Worm (Caenorhabditis elegans): Measurements from ENCODE around the gene sru-39.

- TF ChIP-seq him-1 (tag; optimal IDR thresholded peaks at IDR 0.05) (no peak), dao-5 (tag; optimal IDR thresholded peaks at IDR 0.05) (no peak), W03F9.2 (tag; optimal IDR thresholded peaks at IDR 0.05) (no peak)
These were observed 32.7 kb downstream of the sru-39 start, which contains the start of gene sru-38 for ce11 chrV:9835945-9836344.
